Worm (Caenorhabditis elegans) whole organism, mixed stage, embryonic: ENCODE data around the gene K07H8.2.

Experiments
- M03D4.4 ChIP-seq: sonication (generic microtip); optimal IDR thresholded peaks from 2 replicates; lab custom pipeline; 2017; ENCODE audit warnings: mild to moderate bottlenecking, missing genetic modification characterization, missing compliant biosample characterization
- bed-3 ChIP-seq: fragments of 200-800 bp; sonication (Bioruptor generic); optimal IDR thresholded peaks from 3 replicates; lab custom pipeline; 2018; ENCODE audit warnings: mild to moderate bottlenecking, missing genetic modification characterization, moderate library complexity, missing compliant biosample characterization
- blmp-1 ChIP-seq: fragments of 150-350 bp; optimal IDR thresholded peaks from 2 replicates; lab custom pipeline; 2014; ENCODE audit warnings: missing biosample characterization, missing genetic modification characterization
- ceh-39 ChIP-seq: fragments of 150-350 bp; optimal IDR thresholded peaks from 2 replicates; lab custom pipeline; 2014; ENCODE audit warnings: missing biosample characterization, missing genetic modification characterization
- ceh-43 ChIP-seq: fragments of 200-800 bp; sonication (Bioruptor generic); optimal IDR thresholded peaks from 2 replicates; lab custom pipeline; 2018; ENCODE audit warnings: mild to moderate bottlenecking, missing genetic modification characterization, moderate library complexity, missing compliant biosample characterization
- ceh-83 ChIP-seq: fragments of 200-800 bp; sonication (Bioruptor generic); optimal IDR thresholded peaks from 2 replicates; lab custom pipeline; 2018; ENCODE audit warnings: mild to moderate bottlenecking, missing genetic modification characterization, missing compliant biosample characterization
- ces-1 ChIP-seq: fragments of 150-350 bp; optimal IDR thresholded peaks from 2 replicates; lab custom pipeline; 2014; ENCODE audit warnings: missing biosample characterization, missing genetic modification reagents, missing genetic modification characterization
- cnd-1 ChIP-seq: fragments of 200-800 bp; sonication (Bioruptor generic); optimal IDR thresholded peaks from 2 replicates; lab custom pipeline; 2018; ENCODE audit warnings: mild to moderate bottlenecking, missing genetic modification characterization, missing compliant biosample characterization
- drap-1 ChIP-seq: fragments of 200-800 bp; sonication (Bioruptor generic); optimal IDR thresholded peaks from 3 replicates; lab custom pipeline; 2018; ENCODE audit warnings: mild to moderate bottlenecking, missing genetic modification characterization, missing compliant biosample characterization
- elt-1 ChIP-seq: sonication (generic microtip); optimal IDR thresholded peaks from 2 replicates; lab custom pipeline; 2017; ENCODE audit warnings: missing genetic modification characterization, mild to moderate bottlenecking, missing compliant biosample characterization, antibody characterized with exemption, moderate library complexity, borderline replicate concordance; ENCODE audit not compliant: insufficient read depth
- elt-3 ChIP-seq: fragments of 150-350 bp; optimal IDR thresholded peaks from 2 replicates; lab custom pipeline; 2014; ENCODE audit warnings: missing biosample characterization, missing genetic modification characterization
- flh-1 ChIP-seq: fragments of 200-800 bp; sonication (Bioruptor generic); optimal IDR thresholded peaks from 2 replicates; lab custom pipeline; 2018; ENCODE audit warnings: mild to moderate bottlenecking, missing genetic modification characterization, moderate library complexity, missing compliant biosample characterization
- ham-2 ChIP-seq: fragments of 200-800 bp; sonication (Bioruptor generic); optimal IDR thresholded peaks from 2 replicates; lab custom pipeline; 2018; ENCODE audit warnings: mild to moderate bottlenecking, missing genetic modification characterization, missing compliant biosample characterization
- hlh-1 ChIP-seq: fragments of 150-350 bp; optimal IDR thresholded peaks from 2 replicates; lab custom pipeline; 2014; ENCODE audit warnings: missing biosample characterization, missing genetic modification reagents, missing genetic modification characterization
- lin-13 ChIP-seq: fragments of 150-350 bp; optimal IDR thresholded peaks from 2 replicates; lab custom pipeline; 2014; ENCODE audit warnings: missing biosample characterization, missing genetic modification characterization
- lin-32 ChIP-seq: fragments of 200-800 bp; sonication (Bioruptor generic); optimal IDR thresholded peaks from 2 replicates; lab custom pipeline; 2018; ENCODE audit warnings: mild to moderate bottlenecking, missing genetic modification characterization, missing compliant biosample characterization
- mab-5 ChIP-seq: fragments of 150-350 bp; optimal IDR thresholded peaks from 2 replicates; lab custom pipeline; 2014; ENCODE audit warnings: missing biosample characterization, missing genetic modification characterization
- mep-1 ChIP-seq: fragments of 150-350 bp; optimal IDR thresholded peaks from 2 replicates; lab custom pipeline; 2017; ENCODE audit warnings: missing biosample characterization, missing genetic modification reagents, missing genetic modification characterization, inconsistent platforms
- nhr-12 ChIP-seq: fragments of 150-350 bp; optimal IDR thresholded peaks from 2 replicates; lab custom pipeline; 2014; ENCODE audit warnings: missing biosample characterization, missing genetic modification characterization
- nhr-2 ChIP-seq: fragments of 150-350 bp; optimal IDR thresholded peaks from 2 replicates; lab custom pipeline; 2014; ENCODE audit warnings: missing biosample characterization, missing genetic modification characterization
- nhr-76 ChIP-seq: sonication (generic microtip); optimal IDR thresholded peaks from 2 replicates; lab custom pipeline; 2017; ENCODE audit warnings: missing biosample characterization, missing genetic modification characterization
- pha-4 ChIP-seq: fragments of 150-350 bp; optimal IDR thresholded peaks from 2 replicates; lab custom pipeline; 2018; ENCODE audit warnings: missing biosample characterization, missing genetic modification reagents, missing genetic modification characterization
- sem-2 ChIP-seq: fragments of 200-800 bp; sonication (Bioruptor generic); optimal IDR thresholded peaks from 2 replicates; lab custom pipeline; 2018; ENCODE audit warnings: mild to moderate bottlenecking, missing genetic modification characterization, missing compliant biosample characterization
- snpc-4 ChIP-seq: fragments of 150-350 bp; optimal IDR thresholded peaks from 2 replicates; lab custom pipeline; 2014; ENCODE audit warnings: missing biosample characterization, missing genetic modification characterization
- sptf-1 ChIP-seq: sonication (generic microtip); optimal IDR thresholded peaks from 2 replicates; lab custom pipeline; 2017; ENCODE audit warnings: mild to moderate bottlenecking, missing genetic modification characterization, moderate library complexity, missing compliant biosample characterization
- tbx-8 ChIP-seq: fragments of 200-800 bp; sonication (Bioruptor generic); optimal IDR thresholded peaks from 2 replicates; lab custom pipeline; 2018; ENCODE audit warnings: mild to moderate bottlenecking, missing genetic modification characterization, moderate library complexity, missing compliant biosample characterization
- unc-39 ChIP-seq: fragments of 150-350 bp; optimal IDR thresholded peaks from 2 replicates; lab custom pipeline; 2014; ENCODE audit warnings: missing biosample characterization, missing genetic modification characterization
- zip-8 ChIP-seq: fragments of 150-350 bp; optimal IDR thresholded peaks from 2 replicates; lab custom pipeline; 2014; ENCODE audit warnings: missing biosample characterization, missing genetic modification characterization
- ztf-11 ChIP-seq: fragments of 150-350 bp; optimal IDR thresholded peaks from 2 replicates; lab custom pipeline; 2014; ENCODE audit warnings: missing biosample characterization, missing genetic modification characterization

K07H8.2 gene

ce11 chrIV:8276609-8277008 is 14.7 kb upstream of the K07H8.2 start, which contains the start of gene K07H8.12:
K07H8.12 (minus strand) TSS chrIV:8276709.
- no peak for TF ChIP-seq cnd-1

ce11 chrIV:8283214-8283613 is 8.1 kb upstream of the K07H8.2 start:
- TF ChIP-seq drap-1 (GFP tag; lab: Kevin White, UChicago) (no peak), blmp-1 (tag; lab: Kevin White, UChicago) (no peak), nhr-12 (no peak), zip-8 (tag; lab: Kevin White, UChicago) (no peak), ham-2 (GFP tag; lab: Kevin White, UChicago) (no peak), ces-1 (no peak), mab-5 (tag; lab: Kevin White, UChicago) (no peak), unc-39 (no peak), flh-1 (no peak)

- TF ChIP-seq lin-13 (tag; lab: Kevin White, UChicago) (no peak), mab-5 (tag; lab: Kevin White, UChicago) (no peak), elt-3 (tag; lab: Kevin White, UChicago) (no peak), M03D4.4 (tag; lab: Kevin White, UChicago) (no peak), lin-32 (no peak), hlh-1 (tag; lab: Kevin White, UChicago) (no peak)
Observed at ce11 chrIV:8286352-8286751, 5.0 kb upstream of the K07H8.2 start, which contains the start of gene K07H8.9. K07H8.9 (minus strand) TSS chrIV:8286476.

- TF ChIP-seq ceh-39 (tag; lab: Kevin White, UChicago) (no peak), elt-3 (tag; lab: Kevin White, UChicago) (no peak), M03D4.4 (tag; lab: Kevin White, UChicago) (no peak), blmp-1 (tag; lab: Kevin White, UChicago) (no peak), zip-8 (tag; lab: Kevin White, UChicago) (no peak), tbx-8 (no peak), ztf-11 (tag; lab: Kevin White, UChicago) (no peak), unc-39 (no peak), bed-3 (no peak), nhr-12 (no peak), ceh-43 (GFP tag; lab: Kevin White, UChicago) (no peak), sem-2 (GFP tag; lab: Kevin White, UChicago) (no peak), snpc-4 (tag; lab: Kevin White, UChicago) (no peak), ceh-83 (GFP tag; lab: Kevin White, UChicago) (no peak), drap-1 (GFP tag; lab: Kevin White, UChicago) (no peak), elt-1 (tag; lab: Kevin White, UChicago) (no peak)
Observed at ce11 chrIV:8287287-8287686, 4.0 kb upstream of the K07H8.2 start.

- no peak for TF ChIP-seq sptf-1 (tag; lab: Kevin White, UChicago)
- no peak for TF ChIP-seq pha-4 (tag; lab: Kevin White, UChicago)
- TF ChIP-seq nhr-2 (tag; lab: Kevin White, UChicago) = no peak
- TF ChIP-seq hlh-1 (tag; lab: Kevin White, UChicago) = no peak
- no peak for TF ChIP-seq ceh-83 (GFP tag; lab: Kevin White, UChicago)
- TF ChIP-seq ces-1 = no peak
Observed at ce11 chrIV:8289105-8289504, 2.2 kb upstream of the K07H8.2 start.

ce11 chrIV:8289505-8289579 is 2.0 kb upstream of the K07H8.2 start, which contains the start of gene nucl-1:
nucl-1 (minus strand) TSS chrIV:8289530.
- no peak for TF ChIP-seq pha-4 (tag; lab: Kevin White, UChicago)
- no peak for TF ChIP-seq nhr-76
- TF ChIP-seq cnd-1 = no peak
- TF ChIP-seq tbx-8 = no peak
- no peak for TF ChIP-seq drap-1 (GFP tag; lab: Kevin White, UChicago)
- no peak for TF ChIP-seq sem-2 (GFP tag; lab: Kevin White, UChicago)
- no peak for TF ChIP-seq mep-1
- no peak for TF ChIP-seq bed-3
- no peak for TF ChIP-seq lin-32
- TF ChIP-seq, all 35 proteins: peak for 0
